Fruit fly (Drosophila melanogaster) whole organism, embryonic: ENCODE data around the gene S6KL.

Experiments used
- Adf1 ChIP-seq: fragments of 200-800 bp; sonication (Bioruptor generic); IDR thresholded peaks from 2 replicates; pipeline ENCODE4 v1.3.6; 2022; ENCODE audit warnings: missing biosample characterization, missing genetic modification characterization
- Atf3 ChIP-seq: fragments of 200-800 bp; sonication (Bioruptor generic); optimal IDR thresholded peaks from 3 replicates; lab custom pipeline; 2016; ENCODE audit warnings: missing biosample characterization, missing genetic modification characterization
- BtbVII ChIP-seq: fragments of 200-800 bp; sonication (Bioruptor generic); optimal IDR thresholded peaks from 3 replicates; lab custom pipeline; 2017; ENCODE audit warnings: missing biosample characterization, mild to moderate bottlenecking, missing genetic modification characterization
- CG10654 ChIP-seq: fragments of 200-800 bp; sonication (Bioruptor generic); optimal IDR thresholded peaks from 2 replicates; lab custom pipeline; 2016; ENCODE audit warnings: missing biosample characterization, missing genetic modification characterization
- CG11723 ChIP-seq: fragments of 200-800 bp; sonication (Bioruptor generic); optimal IDR thresholded peaks from 2 replicates; lab custom pipeline; 2017; ENCODE audit warnings: missing biosample characterization, mild to moderate bottlenecking, missing genetic modification characterization
- CG13296 ChIP-seq: fragments of 200-800 bp; sonication (Bioruptor generic); optimal IDR thresholded peaks from 3 replicates; lab custom pipeline; 2018; ENCODE audit warnings: missing biosample characterization, mild to moderate bottlenecking, missing genetic modification characterization
- CG31365 ChIP-seq: fragments of 200-800 bp; sonication (Bioruptor generic); optimal IDR thresholded peaks from 2 replicates; lab custom pipeline; 2018; ENCODE audit warnings: missing biosample characterization, mild to moderate bottlenecking, missing genetic modification characterization
- CG32532 ChIP-seq: fragments of 200-800 bp; sonication (Bioruptor generic); IDR thresholded peaks from 2 replicates; pipeline ENCODE4 v1.3.6; 2022; ENCODE audit warnings: missing biosample characterization, missing genetic modification characterization
- CG3281 ChIP-seq: fragments of 200-800 bp; sonication (Bioruptor generic); optimal IDR thresholded peaks from 3 replicates; lab custom pipeline; 2017; ENCODE audit warnings: missing biosample characterization, mild to moderate bottlenecking, missing genetic modification characterization
- CG3726 ChIP-seq: fragments of 200-800 bp; sonication (Bioruptor generic); IDR thresholded peaks from 3 replicates; pipeline ENCODE4, ENCODE4 v1.3.6; 2022; ENCODE audit warnings: missing biosample characterization, missing genetic modification characterization
- CG3995 ChIP-seq: fragments of 200-800 bp; sonication (Bioruptor generic); optimal IDR thresholded peaks from 3 replicates; lab custom pipeline; 2016; ENCODE audit warnings: missing biosample characterization, missing genetic modification characterization
- CG4282 ChIP-seq: fragments of 200-800 bp; sonication (Bioruptor generic); optimal IDR thresholded peaks from 2 replicates; lab custom pipeline; 2016; ENCODE audit warnings: missing biosample characterization, missing genetic modification characterization
- CG6765 ChIP-seq: fragments of 200-800 bp; sonication (Bioruptor generic); optimal IDR thresholded peaks from 3 replicates; lab custom pipeline; 2017; ENCODE audit warnings: missing biosample characterization, mild to moderate bottlenecking, missing genetic modification characterization
- CG7372 ChIP-seq: fragments of 200-800 bp; sonication (Bioruptor generic); IDR thresholded peaks from 2 replicates; pipeline ENCODE4 v1.3.6; 2022; ENCODE audit warnings: missing biosample characterization, missing genetic modification characterization
- CG8359 ChIP-seq: fragments of 200-800 bp; sonication (Bioruptor generic); optimal IDR thresholded peaks from 2 replicates; lab custom pipeline; 2017; ENCODE audit warnings: missing biosample characterization, mild to moderate bottlenecking, missing genetic modification characterization, borderline replicate concordance
- CG9876 ChIP-seq: fragments of 200-800 bp; sonication (Bioruptor generic); optimal IDR thresholded peaks from 2 replicates; lab custom pipeline; 2016; ENCODE audit warnings: missing biosample characterization, missing genetic modification characterization
- Chrac-16 ChIP-seq: fragments of 200-800 bp; sonication (Bioruptor generic); optimal IDR thresholded peaks from 3 replicates; lab custom pipeline; 2016; ENCODE audit warnings: missing biosample characterization, missing genetic modification characterization
- CoRest ChIP-seq: fragments of 200-800 bp; sonication (Bioruptor generic); optimal IDR thresholded peaks from 3 replicates; lab custom pipeline; 2018; ENCODE audit warnings: missing biosample characterization, mild to moderate bottlenecking, missing genetic modification characterization, moderate library complexity
- D19B ChIP-seq: fragments of 200-800 bp; sonication (Bioruptor generic); optimal IDR thresholded peaks from 2 replicates; lab custom pipeline; 2017; ENCODE audit warnings: missing biosample characterization, mild to moderate bottlenecking, missing genetic modification characterization
- Dbx ChIP-seq: fragments of 200-800 bp; sonication (Bioruptor generic); IDR thresholded peaks from 3 replicates; pipeline ENCODE4 v1.3.6; 2022; ENCODE audit warnings: missing biosample characterization, missing genetic modification characterization
- Fer1 ChIP-seq: fragments of 200-800 bp; sonication (Bioruptor generic); optimal IDR thresholded peaks from 2 replicates; lab custom pipeline; 2017; ENCODE audit warnings: missing biosample characterization, mild to moderate bottlenecking, missing genetic modification characterization
- Gug ChIP-seq: fragments of 200-800 bp; sonication (Bioruptor generic); IDR thresholded peaks from 4 replicates; pipeline ENCODE4 v1.3.6; 2022; ENCODE audit warnings: missing biosample characterization, missing genetic modification characterization
- HmgZ ChIP-seq: fragments of 200-800 bp; sonication (Bioruptor generic); optimal IDR thresholded peaks from 2 replicates; lab custom pipeline; 2018; ENCODE audit warnings: missing biosample characterization, mild to moderate bottlenecking, missing genetic modification characterization
- Hr3 ChIP-seq: fragments of 200-800 bp; sonication (Bioruptor generic); optimal IDR thresholded peaks from 3 replicates; lab custom pipeline; 2016; ENCODE audit warnings: missing biosample characterization, missing genetic modification characterization
- NFAT ChIP-seq: fragments of 200-800 bp; sonication (Bioruptor generic); IDR thresholded peaks from 2 replicates; pipeline ENCODE4 v1.3.6; 2022; ENCODE audit warnings: missing biosample characterization, missing genetic modification characterization
- Nf-YA ChIP-seq: fragments of 200-800 bp; sonication (Bioruptor generic); IDR thresholded peaks from 2 replicates; pipeline ENCODE4 v1.3.6; 2022; ENCODE audit warnings: missing biosample characterization, missing genetic modification characterization
- Nf-YC ChIP-seq: fragments of 200-800 bp; optimal IDR thresholded peaks from 3 replicates; lab custom pipeline; 2019; ENCODE audit warnings: missing biosample characterization, mild to moderate bottlenecking, missing genetic modification characterization, moderate library complexity
- Pdp1 ChIP-seq, 2 experiments: fragments of 200-800 bp; sonication (Bioruptor generic); optimal IDR thresholded peaks; 3 replicates each; lab custom pipeline; 2016; ENCODE audit warnings: missing biosample characterization in 2 of 2, missing genetic modification characterization in 2 of 2, mild to moderate bottlenecking in 1 of 2, moderate library complexity in 1 of 2
- Rfx ChIP-seq: fragments of 200-800 bp; sonication (Bioruptor generic); IDR thresholded peaks from 2 replicates; pipeline ENCODE4 v1.3.6; 2022; ENCODE audit warnings: missing biosample characterization, missing genetic modification characterization
- Scr ChIP-seq: fragments of 200-800 bp; sonication (Bioruptor generic); IDR thresholded peaks from 2 replicates; pipeline ENCODE4 v1.3.6; 2022; ENCODE audit warnings: missing biosample characterization, missing genetic modification characterization; ENCODE audit not compliant: partially characterized antibody
- Taf1 ChIP-seq: fragments of 200-800 bp; sonication (Bioruptor generic); IDR thresholded peaks from 2 replicates; pipeline ENCODE4 v1.3.6; 2022; ENCODE audit warnings: missing biosample characterization, missing genetic modification characterization
- bsh ChIP-seq, 2 experiments: fragments of 200-800 bp; sonication (Bioruptor generic); optimal IDR thresholded peaks; 2 replicates each; lab custom pipeline; 2017 to 2018; ENCODE audit warnings: mild to moderate bottlenecking in 2 of 2, missing biosample characterization in 2 of 2, missing genetic modification characterization in 2 of 2, moderate library complexity in 1 of 2
- cad ChIP-seq: fragments of >200 bp; optimal IDR thresholded peaks from 2 replicates; lab custom pipeline; 2017; ENCODE audit warnings: missing biosample characterization, missing genetic modification characterization
- chif ChIP-seq, 2 experiments: fragments of 200-800 bp; sonication (Bioruptor generic); optimal IDR thresholded peaks; 3 replicates each; lab custom pipeline; 2016; ENCODE audit warnings: missing biosample characterization in 2 of 2, missing genetic modification characterization in 2 of 2
- chinmo ChIP-seq: fragments of 200-800 bp; sonication (Bioruptor generic); IDR thresholded peaks from 4 replicates; pipeline ENCODE4 v1.3.6; 2022; ENCODE audit warnings: missing biosample characterization, missing genetic modification characterization; ENCODE audit not compliant: partially characterized antibody
- chm ChIP-seq: fragments of 200-800 bp; sonication (Bioruptor generic); IDR thresholded peaks from 2 replicates; pipeline ENCODE4 v1.3.6; 2022; ENCODE audit warnings: missing biosample characterization, missing genetic modification characterization
- ci ChIP-seq: fragments of 200-800 bp; sonication (Bioruptor generic); IDR thresholded peaks from 3 replicates; pipeline ENCODE4 v1.3.6; 2022; ENCODE audit warnings: missing biosample characterization, missing genetic modification characterization
- en ChIP-seq: fragments of 200-800 bp; sonication (Bioruptor generic); optimal IDR thresholded peaks from 2 replicates; lab custom pipeline; 2016; ENCODE audit warnings: missing biosample characterization, missing genetic modification characterization
- hkb ChIP-seq, 2 experiments: fragments of 200-800 bp in 1 of 2; fragments of >200 bp in 1 of 2; sonication (Bioruptor generic) in 1 of 2; IDR thresholded peaks in 1 of 2; optimal IDR thresholded peaks in 1 of 2; 2 replicates each; pipeline versions ENCODE4 v1.3.6 to Lab custom; 2017 to 2022; ENCODE audit warnings: missing biosample characterization in 1 of 2, missing genetic modification characterization in 1 of 2
- hth ChIP-seq: fragments of >200 bp; optimal IDR thresholded peaks from 2 replicates; lab custom pipeline; 2017; ENCODE audit warnings: inconsistent platforms
- nom ChIP-seq: fragments of 200-800 bp; sonication (Bioruptor generic); optimal IDR thresholded peaks from 2 replicates; lab custom pipeline; 2017; ENCODE audit warnings: missing biosample characterization, missing genetic modification characterization, mild to moderate bottlenecking, moderate library complexity, missing genetic modification reagents
- org-1 ChIP-seq: fragments of 200-800 bp; sonication (Bioruptor generic); optimal IDR thresholded peaks from 2 replicates; lab custom pipeline; 2017; ENCODE audit warnings: missing biosample characterization, missing genetic modification characterization
- pb ChIP-seq: fragments of 200-800 bp; sonication (Bioruptor generic); optimal IDR thresholded peaks from 3 replicates; lab custom pipeline; 2016; ENCODE audit warnings: missing biosample characterization, missing genetic modification characterization
- pfk ChIP-seq: fragments of 200-800 bp; sonication (Bioruptor generic); optimal IDR thresholded peaks from 2 replicates; lab custom pipeline; 2018; ENCODE audit warnings: missing biosample characterization, mild to moderate bottlenecking, missing genetic modification characterization, moderate library complexity
- sc ChIP-seq, 3 experiments: fragments of >200 bp in 2 of 3; fragments of 200-800 bp in 1 of 3; sonication (Bioruptor generic) in 1 of 3; optimal IDR thresholded peaks; 2 replicates in 2 of 3; 3 replicates in 1 of 3; lab custom pipeline; 2017; ENCODE audit warnings: mild to moderate bottlenecking in 1 of 3, missing biosample characterization in 1 of 3, missing genetic modification characterization in 1 of 3, missing genetic modification reagents in 1 of 3
- seq ChIP-seq: fragments of 200-800 bp; sonication (Bioruptor generic); IDR thresholded peaks from 2 replicates; pipeline ENCODE4 v1.3.6; 2022; ENCODE audit warnings: missing biosample characterization, missing genetic modification characterization
- slbo ChIP-seq: fragments of 200-800 bp; sonication (Bioruptor generic); IDR thresholded peaks from 2 replicates; pipeline ENCODE4 v1.3.6; 2022; ENCODE audit warnings: missing biosample characterization, missing genetic modification characterization
- so ChIP-seq: fragments of 200-800 bp; sonication (Bioruptor generic); IDR thresholded peaks from 3 replicates; pipeline ENCODE4 v1.3.6; 2022; ENCODE audit warnings: missing biosample characterization, missing genetic modification characterization
- tin ChIP-seq: fragments of 200-800 bp; sonication (Bioruptor generic); optimal IDR thresholded peaks from 3 replicates; lab custom pipeline; 2016; ENCODE audit warnings: missing biosample characterization, missing genetic modification characterization
- tna ChIP-seq: fragments of 200-800 bp; sonication (Bioruptor generic); IDR thresholded peaks from 2 replicates; pipeline ENCODE4 v1.3.6; 2022; ENCODE audit warnings: missing biosample characterization, missing genetic modification characterization; ENCODE audit not compliant: partially characterized antibody

The S6KL gene

dm6 chrX:18832371-18832852, 44.1 kb downstream of the S6KL start, which contains the start of gene Pvf1 (continued):
- TF ChIP-seq CG7372 (no peak), CG9876 (GFP tag; lab: Kevin White, UChicago) (no peak), Gug (no peak), CG4282 (GFP tag; lab: Kevin White, UChicago) (no peak), pb (no peak), hkb (optimal IDR thresholded peaks at IDR 0.05; lab: Kevin White, UChicago) (no peak), hkb (GFP tag; IDR thresholded peaks at IDR 0.05; lab: Robert Waterston, UW) (0 out of 2 replicates have a peak, but pooled peaks have one; percentile 21), Nf-YC (tag; lab: Kevin White, UChicago) (peak; percentile 34), HmgZ (tag; lab: Kevin White, UChicago) (peak; percentile 25), chif (GFP tag; optimal IDR thresholded peaks at IDR 0.05; lab: Kevin White, UChicago) (no peak), CG3281 (GFP tag; lab: Kevin White, UChicago) (peak; percentile 26), slbo (GFP tag; lab: Robert Waterston, UW) (no peak), Chrac-16 (no peak), pfk (GFP tag; lab: Kevin White, UChicago) (no peak), CG32532 (peak; percentile 55; the same call in 1 of the 2 replicates), org-1 (GFP tag; lab: Kevin White, UChicago) (no peak), Scr (GFP tag; lab: Robert Waterston, UW) (no peak), sc (optimal IDR thresholded peaks at IDR 0.05; lab: Kevin White, UChicago) (no peak), sc (GFP tag; optimal IDR thresholded peaks at IDR 0.05; lab: Kevin White, UChicago) (no peak), CG10654 (no peak), tin (no peak), cad (GFP tag; lab: Kevin White, UChicago) (no peak), CG11723 (GFP tag; lab: Kevin White, UChicago) (no peak), chm (GFP tag; lab: Robert Waterston, UW) (peak; percentile 44; the same call in 1 of the 2 replicates), en (GFP tag; lab: Kevin White, UChicago) (no peak), chinmo (GFP tag; lab: Robert Waterston, UW) (peak; percentile 68; the same call in 1 of the 4 replicates), Nf-YA (GFP tag; lab: Robert Waterston, UW) (no peak), CG3726 (GFP tag; lab: Robert Waterston, UW) (no peak), NFAT (GFP tag; lab: Robert Waterston, UW) (0 out of 2 replicates have a peak, but pooled peaks have one; percentile 7), ci (GFP tag; lab: Robert Waterston, UW) (no peak), CG13296 (GFP tag; lab: Kevin White, UChicago) (peak; percentile 9), tna (GFP tag; lab: Robert Waterston, UW) (0 out of 2 replicates have a peak, but pooled peaks have one; percentile 19), Rfx (GFP tag; lab: Robert Waterston, UW) (no peak), seq (GFP tag; lab: Robert Waterston, UW) (no peak), hth (lab: Kevin White, UChicago) (no peak), bsh (GFP tag; optimal IDR thresholded peaks at IDR 0.05; lab: Kevin White, UChicago) (no peak), BtbVII (GFP tag; lab: Kevin White, UChicago) (no peak), D19B (peak; percentile 92), Dbx (peak; percentile 12; the same call in 1 of the 3 replicates), CoRest (tag; lab: Kevin White, UChicago) (no peak), Adf1 (GFP tag; lab: Robert Waterston, UW) (peak; percentile 25; the same call in 1 of the 2 replicates), Fer1 (GFP tag; lab: Kevin White, UChicago) (peak; percentile 31), Atf3 (GFP tag; lab: Kevin White, UChicago) (no peak), so (GFP tag; lab: Robert Waterston, UW) (peak; percentile 36; the same call in 1 of the 3 replicates), Pdp1 (GFP tag; optimal IDR thresholded peaks at IDR 0.05; lab: Kevin White, UChicago) (no peak), CG8359 (GFP tag; lab: Kevin White, UChicago) (no peak), Hr3 (no peak), CG3995 (GFP tag; lab: Kevin White, UChicago) (peak; percentile 85), CG31365 (tag; lab: Kevin White, UChicago) (no peak), CG6765 (peak; percentile 13), Taf1 (no peak), nom (GFP tag; lab: Kevin White, UChicago) (peak; percentile 64)
